Fruit fly (Drosophila melanogaster): ENCODE results near the gene CG15172.

CG15172 gene

dm6 chr2L:19045111-19045560 is 22.9 kb downstream of the CG15172 start, which contains the start of the genes Ttc19 and Acn (continued):
- TF ChIP-seq CG12236 (GFP tag; optimal IDR thresholded peaks at IDR 0.05) = peak; percentile 86
- peak; percentile 56; the same call in 1 of the 3 replicates for TF ChIP-seq croc (GFP tag; conservative IDR thresholded peaks at IDR 0.05)
- TF ChIP-seq CG4854 (GFP tag; optimal IDR thresholded peaks at IDR 0.05) = peak; percentile 78
- peak; percentile 72 for TF ChIP-seq Awh (GFP tag; IDR thresholded peaks at IDR 0.05)
- peak; percentile 90 for TF ChIP-seq trem (tag; optimal IDR thresholded peaks at IDR 0.05)
- 0 out of 2 replicates have a peak, but pooled peaks have one; percentile 40 for TF ChIP-seq gt (GFP tag; IDR thresholded peaks at IDR 0.05)
- peak; percentile 81 for TF ChIP-seq CG10366 (GFP tag; IDR thresholded peaks at IDR 0.05)
- TF ChIP-seq tna (GFP tag; IDR thresholded peaks at IDR 0.05; ENCODE audit: partially characterized antibody) = peak; percentile 89
- TF ChIP-seq ranshi (GFP tag; IDR thresholded peaks at IDR 0.05) = peak; percentile 68
- TF ChIP-seq exex (tag; optimal IDR thresholded peaks at IDR 0.05) = no peak
- TF ChIP-seq amos (GFP tag; IDR thresholded peaks at IDR 0.05; ENCODE audit: partially characterized antibody) = peak; percentile 95
- peak; percentile 37 for TF ChIP-seq CG30431 (GFP tag; optimal IDR thresholded peaks at IDR 0.05)
- TF ChIP-seq klu (GFP tag; IDR thresholded peaks at IDR 0.05) = peak; percentile 72
- peak; percentile 77 for TF ChIP-seq stc (GFP tag; IDR thresholded peaks at IDR 0.05)
- TF ChIP-seq hkb (optimal IDR thresholded peaks at IDR 0.05) = no peak
- peak; percentile 84 for TF ChIP-seq hkb (GFP tag; IDR thresholded peaks at IDR 0.05)
- TF ChIP-seq CG1647 (GFP tag; optimal IDR thresholded peaks at IDR 0.05) = peak; percentile 88
- TF ChIP-seq CG4707 (GFP tag; optimal IDR thresholded peaks at IDR 0.05) = peak; percentile 25
- no peak for TF ChIP-seq CG17568 (GFP tag; optimal IDR thresholded peaks at IDR 0.05)
- TF ChIP-seq dimm (GFP tag; IDR thresholded peaks at IDR 0.05) = peak; percentile 48
- peak; percentile 97 for TF ChIP-seq Med (GFP tag)
- TF ChIP-seq ro (GFP tag; IDR thresholded peaks at IDR 0.05) = peak; percentile 8; the same call in 1 of the 2 replicates
- TF ChIP-seq CG8290 (GFP tag; optimal IDR thresholded peaks at IDR 0.05) = peak; percentile 79
- TF ChIP-seq CG8290 (tag; optimal IDR thresholded peaks at IDR 0.05) = peak in 1 of 2 experiments; percentile 50
- no peak for TF ChIP-seq CG1832 (GFP tag; optimal IDR thresholded peaks at IDR 0.05)
- TF ChIP-seq CrebB (tag; optimal IDR thresholded peaks at IDR 0.05) = peak; percentile 54
- TF ChIP-seq hb (GFP tag; IDR thresholded peaks at IDR 0.05; ENCODE audit: partially characterized antibody) = peak; percentile 95
- no peak for TF ChIP-seq eve (GFP tag; optimal IDR thresholded peaks at IDR 0.05)
- peak; percentile 96 for TF ChIP-seq row (GFP tag; IDR thresholded peaks at IDR 0.05)
- TF ChIP-seq CG9932 (GFP tag; IDR thresholded peaks at IDR 0.05) = peak; percentile 92
- TF ChIP-seq CG13894 (tag; optimal IDR thresholded peaks at IDR 0.05) = no peak
- TF ChIP-seq Gug (GFP tag; IDR thresholded peaks at IDR 0.05) = peak; percentile 83; the same call in 3 of the 4 replicates
- peak; percentile 65 for TF ChIP-seq wor (GFP tag; IDR thresholded peaks at IDR 0.05)
- peak; percentile 77 for TF ChIP-seq CG15269 (tag; optimal IDR thresholded peaks at IDR 0.05)
- TF ChIP-seq H15 (GFP tag; IDR thresholded peaks at IDR 0.05) = peak; percentile 84
- TF ChIP-seq CG12299 (tag; optimal IDR thresholded peaks at IDR 0.05) = peak; percentile 51
- no peak for TF ChIP-seq Hr78 (GFP tag; optimal IDR thresholded peaks at IDR 0.05)
- TF ChIP-seq CG18764 (GFP tag; optimal IDR thresholded peaks at IDR 0.05) = peak; percentile 63
- TF ChIP-seq nerfin-2 (GFP tag; IDR thresholded peaks at IDR 0.05; ENCODE audit: partially characterized antibody) = peak; percentile 87
- peak; percentile 65 for TF ChIP-seq CG11085 (GFP tag; IDR thresholded peaks at IDR 0.05)
- no peak; the same call in 1 of the 2 replicates for TF ChIP-seq CG31441 (GFP tag; IDR thresholded peaks at IDR 0.05)
- no peak for TF ChIP-seq Hr39 (optimal IDR thresholded peaks at IDR 0.05)
- TF ChIP-seq BEAF-32 (GFP tag; optimal IDR thresholded peaks at IDR 0.05) = peak; percentile 97
- TF ChIP-seq ab (GFP tag; optimal IDR thresholded peaks at IDR 0.05) = peak; percentile 69
- TF ChIP-seq HLH3B (GFP tag; IDR thresholded peaks at IDR 0.05) = peak; percentile 75
- TF ChIP-seq HmgD (GFP tag; optimal IDR thresholded peaks at IDR 0.05) = peak; percentile 89
- TF ChIP-seq CG13296 (GFP tag; optimal IDR thresholded peaks at IDR 0.05) = peak; percentile 75
- TF ChIP-seq CG8944 (GFP tag; optimal IDR thresholded peaks at IDR 0.05) = peak; percentile 91
- peak; percentile 61 for TF ChIP-seq CG10654 (GFP tag; optimal IDR thresholded peaks at IDR 0.05)
- TF ChIP-seq CG14860 (GFP tag; IDR thresholded peaks at IDR 0.05; ENCODE audit: partially characterized antibody) = peak; percentile 96
- peak; percentile 50 for TF ChIP-seq CG6254 (GFP tag; optimal IDR thresholded peaks at IDR 0.05)
